Fruit fly (Drosophila melanogaster) whole organism, embryonic: ENCODE results near the gene Cdk1.

ENCODE experiments used
- Antp ChIP-seq: fragments of 200-800 bp; sonication (Bioruptor generic); optimal IDR thresholded peaks from 3 replicates; lab custom pipeline; 2016; ENCODE audit warnings: missing biosample characterization, missing genetic modification characterization
- Atf-2 ChIP-seq: fragments of 200-800 bp; sonication (Bioruptor generic); optimal IDR thresholded peaks from 2 replicates; lab custom pipeline; 2016; ENCODE audit warnings: missing biosample characterization, missing genetic modification characterization
- CG10147 ChIP-seq: fragments of 200-800 bp; sonication (Bioruptor generic); optimal IDR thresholded peaks from 2 replicates; lab custom pipeline; 2019; ENCODE audit warnings: missing biosample characterization, mild to moderate bottlenecking, missing genetic modification characterization, moderate library complexity
- CG12071 ChIP-seq: fragments of 200-800 bp; sonication (Bioruptor generic); optimal IDR thresholded peaks from 3 replicates; lab custom pipeline; 2018; ENCODE audit warnings: missing biosample characterization, mild to moderate bottlenecking, missing genetic modification characterization
- CG13624 ChIP-seq: fragments of 200-800 bp; sonication (Bioruptor generic); optimal IDR thresholded peaks from 2 replicates; lab custom pipeline; 2016; ENCODE audit warnings: missing biosample characterization, missing genetic modification characterization
- CG14441 ChIP-seq: fragments of 200-800 bp; sonication (Bioruptor generic); IDR thresholded peaks from 2 replicates; pipeline ENCODE4 v1.3.6; 2022; ENCODE audit warnings: missing biosample characterization, missing genetic modification characterization
- CG14965 ChIP-seq: fragments of 200-800 bp; sonication (Bioruptor generic); optimal IDR thresholded peaks from 2 replicates; lab custom pipeline; 2016; ENCODE audit warnings: missing biosample characterization, missing genetic modification characterization, borderline replicate concordance
- CG17186 ChIP-seq: fragments of 200-800 bp; sonication (Bioruptor generic); optimal IDR thresholded peaks from 3 replicates; lab custom pipeline; 2017; ENCODE audit warnings: missing biosample characterization, missing genetic modification reagents, missing genetic modification characterization
- CG17385 ChIP-seq: fragments of 200-800 bp; sonication (Bioruptor generic); optimal IDR thresholded peaks from 3 replicates; lab custom pipeline; 2018; ENCODE audit warnings: missing biosample characterization, mild to moderate bottlenecking, missing genetic modification characterization
- CG17568 ChIP-seq: fragments of 200-800 bp; sonication (Bioruptor generic); optimal IDR thresholded peaks from 2 replicates; lab custom pipeline; 2018; ENCODE audit warnings: missing biosample characterization, mild to moderate bottlenecking, missing genetic modification characterization, moderate library complexity
- CG2889 ChIP-seq: fragments of 200-800 bp; sonication (Bioruptor generic); IDR thresholded peaks from 3 replicates; pipeline ENCODE4 v1.3.6; 2022; ENCODE audit warnings: missing biosample characterization, missing genetic modification characterization
- CG31224 ChIP-seq: fragments of 200-800 bp; sonication (Bioruptor generic); IDR thresholded peaks from 2 replicates; pipeline ENCODE4 v1.3.6; 2022; ENCODE audit warnings: missing biosample characterization, missing genetic modification characterization
- CG31441 ChIP-seq: fragments of 200-800 bp; sonication (Bioruptor generic); IDR thresholded peaks from 2 replicates; pipeline ENCODE4 v1.3.6; 2022; ENCODE audit warnings: missing biosample characterization, missing genetic modification characterization
- CG33557 ChIP-seq: fragments of 200-800 bp; sonication (Bioruptor generic); optimal IDR thresholded peaks from 2 replicates; lab custom pipeline; 2019; ENCODE audit warnings: missing biosample characterization, mild to moderate bottlenecking, missing genetic modification characterization, moderate library complexity
- CG34422 ChIP-seq: fragments of 200-800 bp; sonication (Bioruptor generic); IDR thresholded peaks from 3 replicates; pipeline ENCODE4 v1.3.6; 2022; ENCODE audit warnings: missing biosample characterization, missing genetic modification characterization
- CG4404 ChIP-seq: fragments of 200-800 bp; sonication (Bioruptor generic); IDR thresholded peaks from 2 replicates; pipeline ENCODE4 v1.3.6; 2022; ENCODE audit warnings: missing biosample characterization, missing genetic modification characterization
- CG4617 ChIP-seq: fragments of 200-800 bp; sonication (Bioruptor generic); optimal IDR thresholded peaks from 3 replicates; lab custom pipeline; 2016; ENCODE audit warnings: missing biosample characterization, missing genetic modification characterization, borderline replicate concordance
- CG6254 ChIP-seq: fragments of 200-800 bp; sonication (Bioruptor generic); optimal IDR thresholded peaks from 3 replicates; lab custom pipeline; 2017; ENCODE audit warnings: mild to moderate bottlenecking, missing biosample characterization, missing genetic modification reagents, missing genetic modification characterization
- CG6689 ChIP-seq: fragments of 200-800 bp; sonication (Bioruptor generic); IDR thresholded peaks from 2 replicates; pipeline ENCODE4 v1.3.6; 2022; ENCODE audit warnings: missing biosample characterization, missing genetic modification characterization
- CTCF ChIP-seq: fragments of 200-800 bp; sonication (Bioruptor generic); optimal IDR thresholded peaks from 2 replicates; lab custom pipeline; 2017; ENCODE audit warnings: missing biosample characterization, mild to moderate bottlenecking, missing genetic modification characterization, moderate library complexity
- Dfd ChIP-seq, 2 experiments: fragments of >200 bp; optimal IDR thresholded peaks; 2 replicates each; lab custom pipeline; 2017; ENCODE audit warnings: missing biosample characterization in 2 of 2, missing genetic modification characterization in 2 of 2
- Fer3 ChIP-seq: fragments of 200-800 bp; sonication (Bioruptor generic); optimal IDR thresholded peaks from 2 replicates; lab custom pipeline; 2018; ENCODE audit warnings: missing biosample characterization, mild to moderate bottlenecking, missing genetic modification characterization, moderate library complexity
- Hmr ChIP-seq: fragments of 200-800 bp; sonication (Bioruptor generic); optimal IDR thresholded peaks from 3 replicates; lab custom pipeline; 2017; ENCODE audit warnings: mild to moderate bottlenecking, missing biosample characterization, missing genetic modification reagents, missing genetic modification characterization
- MESR4 ChIP-seq: fragments of 200-800 bp; sonication (Bioruptor generic); optimal IDR thresholded peaks from 2 replicates; lab custom pipeline; 2018; ENCODE audit warnings: missing biosample characterization, mild to moderate bottlenecking, missing genetic modification characterization, moderate library complexity
- Myb ChIP-seq: fragments of 200-800 bp; sonication (Bioruptor generic); optimal IDR thresholded peaks from 2 replicates; lab custom pipeline; 2016; ENCODE audit warnings: missing biosample characterization, missing genetic modification characterization
- Oli ChIP-seq: fragments of 200-800 bp; sonication (Bioruptor generic); optimal IDR thresholded peaks from 2 replicates; lab custom pipeline; 2018; ENCODE audit warnings: missing biosample characterization, mild to moderate bottlenecking, missing genetic modification characterization, moderate library complexity
- Pdp1 ChIP-seq, 2 experiments: fragments of 200-800 bp; sonication (Bioruptor generic); optimal IDR thresholded peaks; 3 replicates each; lab custom pipeline; 2016; ENCODE audit warnings: missing biosample characterization in 2 of 2, missing genetic modification characterization in 2 of 2, mild to moderate bottlenecking in 1 of 2, moderate library complexity in 1 of 2
- Ptx1 ChIP-seq: fragments of 200-800 bp; sonication (Bioruptor generic); IDR thresholded peaks from 2 replicates; pipeline ENCODE4 v1.3.6; 2022; ENCODE audit warnings: missing biosample characterization, missing genetic modification characterization
- Ravus ChIP-seq: fragments of 200-800 bp; sonication (Bioruptor generic); IDR thresholded peaks from 2 replicates; pipeline ENCODE4 v1.3.6; 2022; ENCODE audit warnings: missing biosample characterization, missing genetic modification characterization
- amos ChIP-seq: fragments of 200-800 bp; sonication (Bioruptor generic); IDR thresholded peaks from 2 replicates; pipeline ENCODE4 v1.3.6; 2022; ENCODE audit warnings: missing biosample characterization, missing genetic modification characterization; ENCODE audit not compliant: partially characterized antibody
- bowl ChIP-seq: fragments of 200-800 bp; sonication (Bioruptor generic); IDR thresholded peaks from 2 replicates; pipeline ENCODE4 v1.3.6; 2022; ENCODE audit warnings: missing biosample characterization, missing genetic modification characterization
- chm ChIP-seq: fragments of 200-800 bp; sonication (Bioruptor generic); IDR thresholded peaks from 2 replicates; pipeline ENCODE4 v1.3.6; 2022; ENCODE audit warnings: missing biosample characterization, missing genetic modification characterization
- danr ChIP-seq: fragments of 200-800 bp; sonication (Bioruptor generic); IDR thresholded peaks from 2 replicates; pipeline ENCODE4 v1.3.6; 2022; ENCODE audit warnings: missing biosample characterization, missing genetic modification characterization
- dati ChIP-seq: fragments of 200-800 bp; sonication (Bioruptor generic); IDR thresholded peaks from 2 replicates; pipeline ENCODE4 v1.3.6; 2022; ENCODE audit warnings: missing biosample characterization, missing genetic modification characterization
- dimm ChIP-seq: fragments of 200-800 bp; sonication (Bioruptor generic); IDR thresholded peaks from 2 replicates; pipeline ENCODE4 v1.3.6; 2022; ENCODE audit warnings: missing biosample characterization, missing genetic modification characterization
- dmrt11E ChIP-seq: fragments of 200-800 bp; sonication (Bioruptor generic); optimal IDR thresholded peaks from 3 replicates; lab custom pipeline; 2018; ENCODE audit warnings: missing biosample characterization, mild to moderate bottlenecking, missing genetic modification characterization, moderate library complexity
- dmrt99B ChIP-seq: fragments of 200-800 bp; sonication (Bioruptor generic); optimal IDR thresholded peaks from 2 replicates; lab custom pipeline; 2018; ENCODE audit warnings: missing biosample characterization, mild to moderate bottlenecking, missing genetic modification characterization, moderate library complexity
- ems ChIP-seq: fragments of 200-800 bp; sonication (Bioruptor generic); optimal IDR thresholded peaks from 3 replicates; lab custom pipeline; 2016; ENCODE audit warnings: missing biosample characterization, missing genetic modification characterization
- exex ChIP-seq: fragments of 200-800 bp; sonication (Bioruptor generic); optimal IDR thresholded peaks from 4 replicates; lab custom pipeline; 2018; ENCODE audit warnings: missing biosample characterization, mild to moderate bottlenecking, missing genetic modification characterization, moderate library complexity
- gro ChIP-seq: fragments of 200-800 bp; sonication (Bioruptor generic); optimal IDR thresholded peaks from 2 replicates; lab custom pipeline; 2016; ENCODE audit warnings: missing biosample characterization, missing genetic modification characterization
- hth ChIP-seq: fragments of >200 bp; optimal IDR thresholded peaks from 2 replicates; lab custom pipeline; 2017; ENCODE audit warnings: inconsistent platforms
- kah ChIP-seq: fragments of 200-800 bp; sonication (Bioruptor generic); optimal IDR thresholded peaks from 2 replicates; lab custom pipeline; 2018; ENCODE audit warnings: missing biosample characterization, mild to moderate bottlenecking, missing genetic modification characterization
- lab ChIP-seq: fragments of 200-800 bp; sonication (Bioruptor generic); optimal IDR thresholded peaks from 3 replicates; lab custom pipeline; 2017; ENCODE audit warnings: missing biosample characterization, missing genetic modification characterization, mild to moderate bottlenecking, moderate library complexity, missing genetic modification reagents
- lmd ChIP-seq: fragments of 200-800 bp; sonication (Bioruptor generic); IDR thresholded peaks from 2 replicates; pipeline ENCODE4 v1.3.6; 2022; ENCODE audit warnings: missing biosample characterization, missing genetic modification characterization
- maf-S ChIP-seq: fragments of 200-800 bp; sonication (Bioruptor generic); optimal IDR thresholded peaks from 2 replicates; lab custom pipeline; 2016; ENCODE audit warnings: missing biosample characterization, missing genetic modification characterization
- pan ChIP-seq, 4 experiments: fragments of >200 bp in 3 of 4; fragments of 200-800 bp in 1 of 4; sonication (Bioruptor generic) in 1 of 4; optimal IDR thresholded peaks in 3 of 4; IDR thresholded peaks in 1 of 4; 2 replicates each; pipeline versions ENCODE4 v1.3.6 to Lab custom; 2017 to 2022; ENCODE audit warnings: missing biosample characterization in 2 of 4, missing genetic modification characterization in 2 of 4, mixed read lengths in 1 of 4
- pzg ChIP-seq: fragments of 200-800 bp; sonication (Bioruptor generic); optimal IDR thresholded peaks from 3 replicates; lab custom pipeline; 2018; ENCODE audit warnings: missing biosample characterization, mild to moderate bottlenecking, missing genetic modification characterization, moderate library complexity
- ro ChIP-seq: fragments of 200-800 bp; sonication (Bioruptor generic); IDR thresholded peaks from 2 replicates; pipeline ENCODE4 v1.3.6; 2022; ENCODE audit warnings: missing biosample characterization, missing genetic modification characterization
- scrt ChIP-seq: fragments of 200-800 bp; sonication (Bioruptor generic); optimal IDR thresholded peaks from 2 replicates; lab custom pipeline; 2018; ENCODE audit warnings: missing biosample characterization, mild to moderate bottlenecking, missing genetic modification characterization, moderate library complexity
- tx ChIP-seq: fragments of 200-800 bp; sonication (Bioruptor generic); optimal IDR thresholded peaks from 2 replicates; lab custom pipeline; 2016; ENCODE audit warnings: missing biosample characterization, missing genetic modification characterization

Gene Cdk1

DNA sequence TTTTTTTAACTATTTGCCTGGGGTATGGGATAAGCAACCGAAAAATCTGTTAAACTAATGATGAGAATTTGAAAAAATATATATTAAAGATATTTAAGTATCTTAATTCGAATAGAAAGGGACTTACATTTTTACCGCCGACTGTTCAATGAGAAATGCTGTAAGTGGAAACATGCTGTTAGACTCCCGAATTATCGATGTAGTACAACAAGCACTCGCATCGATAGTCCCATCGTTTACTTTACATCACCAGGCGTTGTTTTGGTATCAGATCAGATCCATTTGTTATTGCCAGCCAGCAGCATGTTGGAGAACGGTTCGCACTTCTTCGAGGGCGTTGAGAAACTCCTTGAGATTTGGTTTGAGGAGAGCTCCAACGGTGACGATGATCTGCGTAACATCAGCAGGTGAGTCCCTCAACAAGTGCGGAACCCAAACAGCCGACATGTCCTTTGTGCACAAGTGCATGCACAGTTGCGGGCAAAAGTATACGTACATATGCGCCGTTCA lies 46.8 kb downstream of the Cdk1 start, which contains the start of gene SamDC (continued):
- no peak for TF ChIP-seq dati (GFP tag; lab: Robert Waterston, UW)
- peak; percentile 88 for TF ChIP-seq MESR4
- TF ChIP-seq Oli, result no peak
- TF ChIP-seq ems (GFP tag; lab: Kevin White, UChicago), result peak; percentile 8
- TF ChIP-seq CG12071, result no peak
- TF ChIP-seq gro (GFP tag; lab: Kevin White, UChicago), result peak; percentile 52
- no peak for TF ChIP-seq dimm
- no peak for TF ChIP-seq tx
- no peak; the same call in 1 of the 2 replicates for TF ChIP-seq chm (GFP tag; lab: Robert Waterston, UW)
- TF ChIP-seq kah, result no peak
- no peak for TF ChIP-seq hth
- TF ChIP-seq CG14965 (GFP tag; lab: Kevin White, UChicago), result no peak
- TF ChIP-seq CG17385 (GFP tag; lab: Kevin White, UChicago), result peak; percentile 48
- TF ChIP-seq scrt, result peak; percentile 46
- peak; percentile 2 to 82 for TF ChIP-seq Pdp1 (GFP tag; optimal IDR thresholded peaks at IDR 0.05; lab: Kevin White, UChicago)
- no peak for TF ChIP-seq CG33557 (GFP tag; lab: Kevin White, UChicago)
- no peak for TF ChIP-seq CG10147 (GFP tag; lab: Kevin White, UChicago)
- TF ChIP-seq CG17186 (GFP tag; lab: Kevin White, UChicago), result no peak
- no peak for TF ChIP-seq Atf-2
- TF ChIP-seq Antp, result peak; percentile 43
- no peak for TF ChIP-seq Ravus (GFP tag; lab: Robert Waterston, UW)
- TF ChIP-seq Dfd (GFP tag; optimal IDR thresholded peaks at IDR 0.05; lab: Kevin White, UChicago), result peak in 1 of 2 experiments; percentile 77
- no peak for TF ChIP-seq CG31224 (GFP tag; lab: Robert Waterston, UW)
- TF ChIP-seq exex (tag; lab: Kevin White, UChicago), result no peak
- TF ChIP-seq CTCF, result no peak
- no peak for TF ChIP-seq lab (GFP tag; lab: Kevin White, UChicago)
- no peak for TF ChIP-seq CG17568 (GFP tag; lab: Kevin White, UChicago)
- peak; percentile 72; the same call in 2 of the 3 replicates for TF ChIP-seq CG34422 (GFP tag; lab: Robert Waterston, UW)
- no peak for TF ChIP-seq maf-S (GFP tag; lab: Kevin White, UChicago)
- TF ChIP-seq Ptx1 (GFP tag; lab: Robert Waterston, UW), result peak; percentile 44
- no peak for TF ChIP-seq CG2889 (GFP tag; lab: Robert Waterston, UW)
- TF ChIP-seq bowl, result no peak
- TF ChIP-seq lmd (GFP tag; lab: Robert Waterston, UW), result no peak; the same call in 1 of the 2 replicates
- TF ChIP-seq CG14441 (GFP tag; lab: Robert Waterston, UW), result peak; percentile 5; the same call in 1 of the 2 replicates
- no peak for TF ChIP-seq CG4404 (GFP tag; lab: Robert Waterston, UW)
- 0 out of 2 replicates have a peak, but pooled peaks have one; percentile 24 for TF ChIP-seq CG6689 (GFP tag; lab: Robert Waterston, UW)
- no peak for TF ChIP-seq ro
- no peak for TF ChIP-seq danr (GFP tag; lab: Robert Waterston, UW)
- TF ChIP-seq CG4617 (GFP tag; lab: Kevin White, UChicago), result peak; percentile 42
- peak; percentile 38 for TF ChIP-seq dmrt11E (tag; lab: Kevin White, UChicago)
- peak; percentile 5 for TF ChIP-seq Myb (GFP tag; lab: Kevin White, UChicago)
- TF ChIP-seq Fer3, result peak; percentile 34
- TF ChIP-seq dmrt99B (tag; lab: Kevin White, UChicago), result peak; percentile 26
- peak; percentile 88; the same call in 1 of the 2 replicates for TF ChIP-seq amos
- TF ChIP-seq Hmr (GFP tag; lab: Kevin White, UChicago), result peak; percentile 75
- TF ChIP-seq CG31441 (GFP tag; lab: Robert Waterston, UW), result peak; percentile 49; the same call in 1 of the 2 replicates
- no peak for TF ChIP-seq CG6254 (GFP tag; lab: Kevin White, UChicago)
- TF ChIP-seq pzg (GFP tag; lab: Kevin White, UChicago), result peak; percentile 88
- TF ChIP-seq pan (optimal IDR thresholded peaks at IDR 0.05; lab: Kevin White, UChicago), result no peak
- TF ChIP-seq pan (GFP tag; optimal IDR thresholded peaks at IDR 0.05 in 1 of 2, IDR thresholded peaks at IDR 0.05 in 1 of 2), result peak in 1 of 2 experiments; percentile 49
- TF ChIP-seq CG13624 (GFP tag; lab: Kevin White, UChicago), result peak; percentile 7
